Worm (Caenorhabditis elegans): ENCODE measurements around the gene lgc-39.

DNA sequence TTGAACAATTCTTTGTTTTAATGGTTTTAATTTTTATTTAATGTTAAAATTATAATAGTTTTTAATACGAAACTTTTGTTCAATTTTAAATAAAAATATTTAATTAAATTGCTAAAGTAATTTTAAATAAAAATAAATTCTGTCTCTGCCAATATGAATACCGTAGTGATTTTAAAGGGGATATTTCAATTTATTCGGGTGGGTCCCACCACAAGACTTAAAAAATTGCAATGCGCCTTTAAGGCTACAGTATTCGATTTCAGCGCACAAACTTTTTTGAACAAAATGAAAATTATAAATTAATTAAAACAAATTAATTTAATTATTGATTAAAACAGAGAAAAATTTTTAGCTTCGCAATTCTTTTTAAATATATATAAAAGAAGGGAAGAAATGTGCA, 23.8 kb downstream of the lgc-39 start:
- TF ChIP-seq him-1 (tag; optimal IDR thresholded peaks at IDR 0.05) (no peak), W03F9.2 (tag; optimal IDR thresholded peaks at IDR 0.05) (no peak)

Measured in whole organism, L4/young adult.